Fruit fly (Drosophila melanogaster) whole organism, embryonic: ENCODE results near the gene dyl.

Experiments
- ATbp ChIP-seq: fragments of 200-800 bp; sonication (Bioruptor generic); optimal IDR thresholded peaks from 2 replicates; lab custom pipeline; 2017; ENCODE audit warnings: missing biosample characterization, mild to moderate bottlenecking, missing genetic modification characterization, missing genetic modification reagents
- Asciz ChIP-seq: fragments of 200-800 bp; sonication (Bioruptor generic); optimal IDR thresholded peaks from 2 replicates; lab custom pipeline; 2017; ENCODE audit warnings: missing biosample characterization, mild to moderate bottlenecking, missing genetic modification characterization, missing genetic modification reagents
- Bdp1 ChIP-seq: fragments of 200-800 bp; sonication (Bioruptor generic); optimal IDR thresholded peaks from 3 replicates; lab custom pipeline; 2016; ENCODE audit warnings: missing biosample characterization, missing genetic modification characterization
- CG11456 ChIP-seq: fragments of 200-800 bp; sonication (Bioruptor generic); IDR thresholded peaks from 3 replicates; pipeline ENCODE4 v1.3.6; 2022; ENCODE audit warnings: missing biosample characterization, missing genetic modification characterization
- CG12219 ChIP-seq: fragments of 200-800 bp; sonication (Bioruptor generic); optimal IDR thresholded peaks from 3 replicates; lab custom pipeline; 2018; ENCODE audit warnings: missing biosample characterization, mild to moderate bottlenecking, missing genetic modification characterization
- CG13287 ChIP-seq: fragments of 200-800 bp; sonication (Bioruptor generic); IDR thresholded peaks from 2 replicates; pipeline ENCODE4 v1.3.6; 2022; ENCODE audit warnings: missing biosample characterization, missing genetic modification characterization; ENCODE audit not compliant: partially characterized antibody
- CG15601 ChIP-seq: fragments of 200-800 bp; sonication (Bioruptor generic); optimal IDR thresholded peaks from 3 replicates; lab custom pipeline; 2019; ENCODE audit warnings: missing biosample characterization, mild to moderate bottlenecking, missing genetic modification characterization, moderate library complexity
- CG31388 ChIP-seq: fragments of 200-800 bp; sonication (Bioruptor generic); optimal IDR thresholded peaks from 2 replicates; lab custom pipeline; 2016; ENCODE audit warnings: missing biosample characterization, missing genetic modification characterization
- CG33213 ChIP-seq: fragments of 200-800 bp; sonication (Bioruptor generic); optimal IDR thresholded peaks from 3 replicates; lab custom pipeline; 2016; ENCODE audit warnings: missing biosample characterization, missing genetic modification characterization
- CG3838 ChIP-seq: fragments of 200-800 bp; sonication (Bioruptor generic); optimal IDR thresholded peaks from 3 replicates; lab custom pipeline; 2016; ENCODE audit warnings: missing biosample characterization, missing genetic modification characterization
- CG6791 ChIP-seq: fragments of 200-800 bp; sonication (Bioruptor generic); IDR thresholded peaks from 3 replicates; pipeline ENCODE4 v1.3.6; 2022; ENCODE audit warnings: missing biosample characterization, missing genetic modification characterization; ENCODE audit not compliant: partially characterized antibody
- CG8089 ChIP-seq: fragments of 200-800 bp; sonication (Bioruptor generic); optimal IDR thresholded peaks from 3 replicates; lab custom pipeline; 2016; ENCODE audit warnings: missing biosample characterization, missing genetic modification characterization
- CG8924 ChIP-seq: fragments of 200-800 bp; optimal IDR thresholded peaks from 3 replicates; lab custom pipeline; 2019; ENCODE audit warnings: missing biosample characterization, mild to moderate bottlenecking, missing genetic modification characterization, moderate library complexity
- CG9437 ChIP-seq: fragments of 200-800 bp; sonication (Bioruptor generic); optimal IDR thresholded peaks from 2 replicates; lab custom pipeline; 2018; ENCODE audit warnings: missing biosample characterization, mild to moderate bottlenecking, missing genetic modification characterization
- CG9876 ChIP-seq: fragments of 200-800 bp; sonication (Bioruptor generic); optimal IDR thresholded peaks from 2 replicates; lab custom pipeline; 2016; ENCODE audit warnings: missing biosample characterization, missing genetic modification characterization
- Dip3 ChIP-seq: fragments of 200-800 bp; sonication (Bioruptor generic); optimal IDR thresholded peaks from 3 replicates; lab custom pipeline; 2016; ENCODE audit warnings: missing biosample characterization, missing genetic modification characterization
- E2f1 ChIP-seq: fragments of 200-800 bp; sonication (Bioruptor generic); IDR thresholded peaks from 2 replicates; pipeline ENCODE4 v1.3.6; 2022; ENCODE audit warnings: missing biosample characterization, missing genetic modification characterization
- Elba2 ChIP-seq: fragments of 200-800 bp; sonication (Bioruptor generic); optimal IDR thresholded peaks from 3 replicates; lab custom pipeline; 2016; ENCODE audit warnings: missing biosample characterization, missing genetic modification characterization
- Ets65A ChIP-seq: fragments of 200-800 bp; sonication (Bioruptor generic); peaks from one replicate; lab custom pipeline; 2016; ENCODE audit warnings: missing biosample characterization, missing genetic modification characterization
- H15 ChIP-seq: fragments of 200-800 bp; sonication (Bioruptor generic); IDR thresholded peaks from 3 replicates; pipeline ENCODE4 v1.3.6; 2022; ENCODE audit warnings: missing biosample characterization, missing genetic modification characterization
- HLH54F ChIP-seq: fragments of 200-800 bp; sonication (Bioruptor generic); optimal IDR thresholded peaks from 3 replicates; lab custom pipeline; 2016; ENCODE audit warnings: missing biosample characterization, missing genetic modification characterization
- HmgZ ChIP-seq: fragments of 200-800 bp; sonication (Bioruptor generic); optimal IDR thresholded peaks from 2 replicates; lab custom pipeline; 2018; ENCODE audit warnings: missing biosample characterization, mild to moderate bottlenecking, missing genetic modification characterization
- Hr51 ChIP-seq, 2 experiments: fragments of 200-800 bp; sonication (Bioruptor generic); optimal IDR thresholded peaks; 2 replicates in 1 of 2; 3 replicates in 1 of 2; lab custom pipeline; 2016 to 2018; ENCODE audit warnings: missing biosample characterization in 2 of 2, missing genetic modification characterization in 2 of 2, mild to moderate bottlenecking in 1 of 2, moderate library complexity in 1 of 2
- Lhr ChIP-seq: fragments of 200-800 bp; sonication (Bioruptor generic); optimal IDR thresholded peaks from 3 replicates; lab custom pipeline; 2017; ENCODE audit warnings: mild to moderate bottlenecking, missing biosample characterization, missing genetic modification reagents, missing genetic modification characterization
- Max ChIP-seq: fragments of 200-800 bp; sonication (Bioruptor generic); optimal IDR thresholded peaks from 2 replicates; lab custom pipeline; 2016; ENCODE audit warnings: missing biosample characterization, mild to moderate bottlenecking, missing genetic modification characterization
- Myb ChIP-seq: fragments of 200-800 bp; sonication (Bioruptor generic); optimal IDR thresholded peaks from 2 replicates; lab custom pipeline; 2016; ENCODE audit warnings: missing biosample characterization, missing genetic modification characterization
- Oaz ChIP-seq: fragments of 200-800 bp; sonication (Bioruptor generic); IDR thresholded peaks from 2 replicates; pipeline ENCODE4 v1.3.6; 2022; ENCODE audit warnings: missing biosample characterization, missing genetic modification characterization
- PHDP ChIP-seq: fragments of 200-800 bp; sonication (Bioruptor generic); optimal IDR thresholded peaks from 3 replicates; lab custom pipeline; 2018; ENCODE audit warnings: missing biosample characterization, mild to moderate bottlenecking, missing genetic modification characterization, moderate library complexity
- Sry-δ ChIP-seq: fragments of 200-800 bp; sonication (Bioruptor generic); optimal IDR thresholded peaks from 2 replicates; lab custom pipeline; 2016; ENCODE audit warnings: missing biosample characterization, missing genetic modification characterization
- Xbp1 ChIP-seq: fragments of 200-800 bp; sonication (Bioruptor generic); optimal IDR thresholded peaks from 3 replicates; lab custom pipeline; 2016; ENCODE audit warnings: missing biosample characterization, mild to moderate bottlenecking, missing genetic modification characterization
- ato ChIP-seq: fragments of 200-800 bp; sonication (Bioruptor generic); IDR thresholded peaks from 2 replicates; pipeline ENCODE4 v1.3.6; 2022; ENCODE audit warnings: missing biosample characterization, missing genetic modification characterization; ENCODE audit not compliant: partially characterized antibody
- disco-r ChIP-seq: fragments of 200-800 bp; sonication (Bioruptor generic); optimal IDR thresholded peaks from 2 replicates; lab custom pipeline; 2016; ENCODE audit warnings: missing biosample characterization, missing genetic modification characterization
- dmrt11E ChIP-seq: fragments of 200-800 bp; sonication (Bioruptor generic); optimal IDR thresholded peaks from 3 replicates; lab custom pipeline; 2018; ENCODE audit warnings: missing biosample characterization, mild to moderate bottlenecking, missing genetic modification characterization, moderate library complexity
- dysf ChIP-seq: fragments of 200-800 bp; sonication (Bioruptor generic); IDR thresholded peaks from 3 replicates; pipeline ENCODE4 v1.3.6; 2022; ENCODE audit warnings: missing biosample characterization, missing genetic modification characterization
- gem ChIP-seq: fragments of 200-800 bp; sonication (Bioruptor generic); optimal IDR thresholded peaks from 2 replicates; lab custom pipeline; 2019; ENCODE audit warnings: missing biosample characterization, mild to moderate bottlenecking, missing genetic modification characterization, moderate library complexity
- gro ChIP-seq: fragments of 200-800 bp; sonication (Bioruptor generic); optimal IDR thresholded peaks from 2 replicates; lab custom pipeline; 2016; ENCODE audit warnings: missing biosample characterization, missing genetic modification characterization
- ind ChIP-seq: fragments of 200-800 bp; sonication (Bioruptor generic); optimal IDR thresholded peaks from 3 replicates; lab custom pipeline; 2016; ENCODE audit warnings: missing biosample characterization, missing genetic modification characterization
- kay ChIP-seq: fragments of 200-800 bp; sonication (Bioruptor generic); optimal IDR thresholded peaks from 2 replicates; lab custom pipeline; 2016; ENCODE audit warnings: missing biosample characterization, missing genetic modification characterization
- lola ChIP-seq, 3 experiments: fragments of >200 bp in 2 of 3; fragments of 200-800 bp in 1 of 3; sonication (Bioruptor generic) in 1 of 3; optimal IDR thresholded peaks; 2 replicates each; lab custom pipeline; 2017 to 2019; ENCODE audit warnings: missing biosample characterization in 3 of 3, missing genetic modification characterization in 3 of 3, mild to moderate bottlenecking in 1 of 3, moderate library complexity in 1 of 3
- nerfin-2 ChIP-seq: fragments of 200-800 bp; sonication (Bioruptor generic); IDR thresholded peaks from 2 replicates; pipeline ENCODE4 v1.3.6; 2022; ENCODE audit warnings: missing biosample characterization, missing genetic modification characterization; ENCODE audit not compliant: partially characterized antibody
- pan ChIP-seq, 4 experiments: fragments of >200 bp in 3 of 4; fragments of 200-800 bp in 1 of 4; sonication (Bioruptor generic) in 1 of 4; optimal IDR thresholded peaks in 3 of 4; IDR thresholded peaks in 1 of 4; 2 replicates each; pipeline versions ENCODE4 v1.3.6 to Lab custom; 2017 to 2022; ENCODE audit warnings: missing biosample characterization in 2 of 4, missing genetic modification characterization in 2 of 4, mixed read lengths in 1 of 4
- pzg ChIP-seq: fragments of 200-800 bp; sonication (Bioruptor generic); optimal IDR thresholded peaks from 3 replicates; lab custom pipeline; 2018; ENCODE audit warnings: missing biosample characterization, mild to moderate bottlenecking, missing genetic modification characterization, moderate library complexity
- salm ChIP-seq: fragments of 200-800 bp; sonication (Bioruptor generic); optimal IDR thresholded peaks from 2 replicates; lab custom pipeline; 2018; ENCODE audit warnings: missing biosample characterization, mild to moderate bottlenecking, missing genetic modification characterization
- sens-2 ChIP-seq: fragments of 200-800 bp; sonication (Bioruptor generic); IDR thresholded peaks from 2 replicates; pipeline ENCODE4 v1.3.6; 2022; ENCODE audit warnings: missing biosample characterization, missing genetic modification characterization
- seq ChIP-seq: fragments of 200-800 bp; sonication (Bioruptor generic); IDR thresholded peaks from 2 replicates; pipeline ENCODE4 v1.3.6; 2022; ENCODE audit warnings: missing biosample characterization, missing genetic modification characterization
- slp2 ChIP-seq: fragments of 200-800 bp; sonication (Bioruptor generic); optimal IDR thresholded peaks from 2 replicates; lab custom pipeline; 2016; ENCODE audit warnings: missing biosample characterization, missing genetic modification characterization
- sob ChIP-seq: fragments of 200-800 bp; sonication (Bioruptor generic); IDR thresholded peaks from 2 replicates; pipeline ENCODE4 v1.3.6; 2022; ENCODE audit warnings: missing biosample characterization, missing genetic modification characterization
- tap ChIP-seq: fragments of 200-800 bp; optimal IDR thresholded peaks from 3 replicates; lab custom pipeline; 2019; ENCODE audit warnings: missing biosample characterization, mild to moderate bottlenecking, missing genetic modification characterization, moderate library complexity
- tin ChIP-seq: fragments of 200-800 bp; sonication (Bioruptor generic); optimal IDR thresholded peaks from 3 replicates; lab custom pipeline; 2016; ENCODE audit warnings: missing biosample characterization, missing genetic modification characterization
- ttk ChIP-seq: fragments of 200-800 bp; sonication (Bioruptor generic); IDR thresholded peaks from 2 replicates; pipeline ENCODE4 v2.1.2; 2022; ENCODE audit warnings: missing biosample characterization, missing genetic modification characterization
- vfl ChIP-seq: fragments of 200-800 bp; sonication (Bioruptor generic); optimal IDR thresholded peaks from 2 replicates; lab custom pipeline; 2016; ENCODE audit warnings: missing biosample characterization, missing genetic modification characterization
- wor ChIP-seq: fragments of 200-800 bp; sonication (Bioruptor generic); IDR thresholded peaks from 2 replicates; pipeline ENCODE4 v1.3.6; 2022; ENCODE audit warnings: missing biosample characterization, missing genetic modification characterization
- zfh2 ChIP-seq: fragments of 200-800 bp; sonication (Bioruptor generic); optimal IDR thresholded peaks from 2 replicates; lab custom pipeline; 2016; ENCODE audit warnings: missing biosample characterization, missing genetic modification characterization

dyl gene

DNA sequence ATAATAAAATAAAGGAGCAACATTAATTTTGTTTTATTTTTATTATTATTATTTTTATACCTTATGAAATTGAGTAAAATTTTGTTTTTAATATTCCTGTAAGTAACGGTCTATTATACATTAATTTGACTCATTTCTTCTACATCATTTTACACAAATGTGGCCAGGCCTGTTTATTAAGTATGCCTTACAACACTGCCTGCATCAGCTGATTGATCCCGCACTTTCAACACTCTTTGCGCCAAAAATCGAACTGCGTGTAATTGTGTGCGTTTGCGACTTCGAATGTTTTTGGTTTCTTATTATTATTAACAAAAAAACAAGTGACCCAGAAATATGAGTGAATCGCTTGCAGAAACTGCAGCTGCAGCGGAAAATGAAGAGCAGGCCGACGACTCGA, 5.8 kb upstream of the dyl start, which contains the start of gene Claspin (continued):
- TF ChIP-seq CG11456 (GFP tag; lab: Robert Waterston, UW) (peak; percentile 20; the same call in 1 of the 3 replicates), Ets65A (GFP tag; lab: Kevin White, UChicago) (peak; percentile 96), sob (peak; percentile 80), Hr51 (GFP tag; optimal IDR thresholded peaks at IDR 0.05; lab: Kevin White, UChicago) (peak in 1 of 2 experiments; percentile 29), Bdp1 (GFP tag; lab: Kevin White, UChicago) (peak; percentile 39), tin (GFP tag; lab: Kevin White, UChicago) (peak; percentile 13), Xbp1 (GFP tag; lab: Kevin White, UChicago) (peak; percentile 52), Myb (GFP tag; lab: Kevin White, UChicago) (peak; percentile 57), dmrt11E (tag; lab: Kevin White, UChicago) (peak; percentile 10), CG8924 (tag; lab: Kevin White, UChicago) (peak; percentile 14), Lhr (peak; percentile 66), nerfin-2 (no peak), HLH54F (GFP tag; lab: Kevin White, UChicago) (peak; percentile 53), CG13287 (GFP tag; lab: Robert Waterston, UW) (peak; percentile 66), zfh2 (GFP tag; lab: Kevin White, UChicago) (peak; percentile 69), kay (peak; percentile 32), dysf (GFP tag; lab: Robert Waterston, UW) (peak; percentile 30; the same call in 1 of the 3 replicates), vfl (no peak), HmgZ (peak; percentile 88), CG15601 (tag; lab: Kevin White, UChicago) (peak; percentile 53), pzg (GFP tag; lab: Kevin White, UChicago) (peak; percentile 83), E2f1 (peak; percentile 66; the same call in 1 of the 2 replicates), CG8089 (peak; percentile 33), CG33213 (GFP tag; lab: Kevin White, UChicago) (peak; percentile 45), pan (optimal IDR thresholded peaks at IDR 0.05; lab: Kevin White, UChicago) (no peak), pan (GFP tag; optimal IDR thresholded peaks at IDR 0.05 in 1 of 2, IDR thresholded peaks at IDR 0.05 in 1 of 2) (peak in 1 of 2 experiments; percentile 20), tap (no peak), Dip3 (GFP tag; lab: Kevin White, UChicago) (peak; percentile 58), disco-r (GFP tag; lab: Kevin White, UChicago) (no peak), CG6791 (GFP tag; lab: Robert Waterston, UW) (peak; percentile 37; the same call in 1 of the 3 replicates), seq (no peak), CG31388 (GFP tag; lab: Kevin White, UChicago) (no peak), Max (GFP tag; lab: Kevin White, UChicago) (peak; percentile 19), PHDP (tag; lab: Kevin White, UChicago) (peak; percentile 40), gro (peak; percentile 40), CG9876 (GFP tag; lab: Kevin White, UChicago) (peak; percentile 33), H15 (GFP tag; lab: Robert Waterston, UW) (no peak; the same call in 2 of the 3 replicates), wor (no peak), Sry-δ (peak; percentile 7), Elba2 (GFP tag; lab: Kevin White, UChicago) (peak; percentile 42)

DNA sequence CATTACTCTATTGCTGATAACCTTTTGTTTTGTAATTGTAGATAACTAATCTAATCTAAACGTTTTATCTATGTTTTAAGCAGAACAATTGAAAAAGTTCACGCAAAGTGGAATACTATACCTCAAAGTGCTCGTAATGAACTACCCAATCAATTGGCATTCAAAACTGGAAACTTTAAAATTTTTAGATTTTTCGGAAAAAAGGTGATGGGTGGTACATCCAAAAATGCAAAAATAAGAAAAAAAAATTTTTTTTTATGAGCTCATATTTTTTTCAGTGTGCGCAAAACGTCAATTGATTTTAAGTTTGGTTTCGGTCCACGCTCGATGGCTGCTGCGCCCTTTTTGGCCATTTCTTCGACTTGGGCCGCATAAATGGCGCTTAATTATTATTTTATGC, 3.1 kb upstream of the dyl start:
- TF ChIP-seq lola (GFP tag; optimal IDR thresholded peaks at IDR 0.05; lab: Kevin White, UChicago) (no peak), slp2 (GFP tag; lab: Kevin White, UChicago) (no peak), ind (GFP tag; lab: Kevin White, UChicago) (no peak), ATbp (peak; percentile 21), CG12219 (GFP tag; lab: Kevin White, UChicago) (no peak), Asciz (peak; percentile 23), ttk (GFP tag; lab: Robert Waterston, UW) (no peak), CG9437 (no peak), salm (tag; lab: Kevin White, UChicago) (no peak), gem (tag; lab: Kevin White, UChicago) (peak; percentile 22), CG3838 (GFP tag; lab: Kevin White, UChicago) (no peak), Oaz (GFP tag; lab: Robert Waterston, UW) (no peak), sens-2 (GFP tag; lab: Robert Waterston, UW) (no peak), ato (GFP tag; lab: Robert Waterston, UW) (no peak)
